Worm (Caenorhabditis elegans): ENCODE measurements around the gene ccdc-12.

ccdc-12 gene

DNA sequence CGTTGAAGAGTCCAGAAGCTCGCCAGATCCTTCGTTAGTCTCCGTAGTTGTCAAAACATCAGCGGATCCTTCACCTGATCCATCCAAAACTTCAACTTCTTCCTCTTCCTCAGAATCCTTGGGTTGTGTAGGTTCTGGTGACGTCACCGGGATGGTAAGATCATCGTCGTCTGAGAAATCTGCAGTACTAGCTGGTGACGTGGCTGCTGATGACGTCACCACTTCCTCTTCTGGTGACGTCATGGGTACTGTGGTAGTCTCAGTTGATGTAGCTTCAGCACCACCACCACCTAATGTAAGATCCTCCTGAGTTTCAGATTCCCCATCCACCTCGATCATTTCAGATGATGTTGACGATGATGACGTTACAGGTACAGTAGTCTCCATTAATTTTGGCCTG, 33.6 kb downstream of the ccdc-12 start:
- TF ChIP-seq unc-62 (GFP tag; optimal IDR thresholded peaks at IDR 0.05) = no peak

DNA sequence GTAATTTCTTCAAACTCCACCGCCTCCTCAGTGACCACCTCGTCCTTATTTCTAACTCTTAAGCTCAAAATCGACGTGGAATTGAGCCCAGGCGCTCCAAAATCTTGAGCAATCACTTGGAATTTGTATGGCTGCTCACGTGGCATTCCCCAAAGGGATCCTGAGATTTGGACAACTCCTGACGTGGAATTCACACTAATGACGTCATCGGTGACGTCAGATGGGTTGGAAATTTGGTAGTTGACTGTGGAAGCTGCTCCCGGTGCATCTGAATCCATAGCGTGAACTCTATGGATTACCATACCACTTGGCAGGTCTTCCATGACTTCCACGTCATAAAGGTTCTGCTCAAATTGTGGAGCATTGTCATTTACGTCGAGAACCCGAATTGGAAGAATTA, 39.8 kb downstream of the ccdc-12 start:
- TF ChIP-seq unc-62 (GFP tag; optimal IDR thresholded peaks at IDR 0.05) = no peak

DNA sequence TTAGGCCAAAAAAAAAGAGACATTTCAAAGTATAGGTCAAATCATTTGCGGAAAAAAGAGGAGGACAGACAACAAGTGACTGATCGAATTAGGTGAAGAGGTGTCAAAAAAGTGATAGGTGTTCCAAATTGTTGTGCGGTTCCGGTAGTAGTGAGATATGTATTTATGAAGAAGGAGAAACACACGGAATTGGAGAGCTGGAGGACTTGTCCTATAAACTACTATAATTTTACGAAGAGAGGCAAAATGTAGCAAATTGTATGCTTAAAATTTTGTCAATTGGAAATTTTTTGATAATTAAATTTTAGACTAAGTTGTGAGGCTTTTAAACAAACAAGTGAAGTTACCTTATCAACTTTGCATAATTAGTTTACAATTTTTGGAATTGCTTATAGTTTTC, 43.3 kb downstream of the ccdc-12 start:
- TF ChIP-seq unc-62 (GFP tag; optimal IDR thresholded peaks at IDR 0.05) = no peak

DNA sequence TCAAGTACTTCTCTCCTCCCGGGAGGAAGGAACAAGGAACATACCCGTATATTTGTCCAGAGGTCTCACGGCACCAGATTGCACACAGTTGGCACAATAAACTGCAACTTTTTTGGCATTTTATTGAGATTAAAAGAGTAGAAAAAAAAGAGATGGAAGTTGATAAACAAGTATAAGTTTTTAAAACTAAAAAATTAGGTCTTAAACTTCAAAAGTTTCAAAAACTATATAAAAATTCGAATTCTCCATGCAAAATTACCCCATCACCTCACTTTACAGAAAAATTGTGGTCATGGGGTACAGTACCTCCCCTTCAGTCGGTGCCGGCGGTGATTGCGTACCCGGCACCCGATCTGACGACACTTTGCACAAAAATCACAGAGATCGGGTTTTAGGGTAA, 43.7 kb downstream of the ccdc-12 start, which contains the start of gene C45G7.13:
Gene C45G7.13, minus strand, starts transcription at position 101 of the 400 bp plus-strand sequence.
- TF ChIP-seq unc-62 (GFP tag; optimal IDR thresholded peaks at IDR 0.05) = no peak

Data from whole organism, dauer.